Worm (Caenorhabditis elegans) whole organism, mixed stage, embryonic: ENCODE data around the gene del-10.

Experiments
- bed-3 ChIP-seq: fragments of 200-800 bp; sonication (Bioruptor generic); optimal IDR thresholded peaks from 3 replicates; lab custom pipeline; 2018; ENCODE audit warnings: mild to moderate bottlenecking, missing genetic modification characterization, moderate library complexity, missing compliant biosample characterization
- lin-13 ChIP-seq: fragments of 150-350 bp; optimal IDR thresholded peaks from 2 replicates; lab custom pipeline; 2014; ENCODE audit warnings: missing biosample characterization, missing genetic modification characterization
- mep-1 ChIP-seq: fragments of 150-350 bp; optimal IDR thresholded peaks from 2 replicates; lab custom pipeline; 2017; ENCODE audit warnings: missing biosample characterization, missing genetic modification reagents, missing genetic modification characterization, inconsistent platforms
- nhr-237 ChIP-seq: fragments of 150-350 bp; optimal IDR thresholded peaks from 2 replicates; lab custom pipeline; 2014; ENCODE audit warnings: missing biosample characterization, missing genetic modification characterization
- nhr-76 ChIP-seq: sonication (generic microtip); optimal IDR thresholded peaks from 2 replicates; lab custom pipeline; 2017; ENCODE audit warnings: missing biosample characterization, missing genetic modification characterization
- pha-4 ChIP-seq: fragments of 150-350 bp; optimal IDR thresholded peaks from 2 replicates; lab custom pipeline; 2018; ENCODE audit warnings: missing biosample characterization, missing genetic modification reagents, missing genetic modification characterization
- snpc-4 ChIP-seq: fragments of 150-350 bp; optimal IDR thresholded peaks from 2 replicates; lab custom pipeline; 2014; ENCODE audit warnings: missing biosample characterization, missing genetic modification characterization
- unc-39 ChIP-seq: fragments of 150-350 bp; optimal IDR thresholded peaks from 2 replicates; lab custom pipeline; 2014; ENCODE audit warnings: missing biosample characterization, missing genetic modification characterization

ce11 chrII:6521316-6521715 lies 39.4 kb upstream of the del-10 start, which contains the start of gene toe-2:
- TF ChIP-seq bed-3 (no peak), lin-13 (no peak), mep-1 (no peak), unc-39 (tag; lab: Kevin White, UChicago) (no peak), nhr-237 (tag; lab: Kevin White, UChicago) (no peak), nhr-76 (tag; lab: Kevin White, UChicago) (no peak), snpc-4 (no peak), pha-4 (tag; lab: Kevin White, UChicago) (no peak)
